Fruit fly (Drosophila melanogaster) whole organism, wandering third instar larva: Measurements from ENCODE around the gene CG14932.
A peak's percentile ranks its signal among the peaks of the same experiment; 100 is the strongest.

ENCODE experiments used
- Abd-B ChIP-seq: fragments of >200 bp; optimal IDR thresholded peaks from 2 replicates; lab custom pipeline; 2017; ENCODE audit warnings: missing biosample characterization, missing genetic modification characterization
- CG32264 ChIP-seq: fragments of 200-800 bp; sonication (Bioruptor generic); optimal IDR thresholded peaks from 2 replicates; lab custom pipeline; 2016; ENCODE audit warnings: missing biosample characterization, missing genetic modification characterization
- CG9705 ChIP-seq: fragments of 200-800 bp; sonication (Bioruptor generic); optimal IDR thresholded peaks from 2 replicates; lab custom pipeline; 2018; ENCODE audit warnings: missing biosample characterization, mild to moderate bottlenecking, missing genetic modification characterization
- CrebA ChIP-seq: fragments of 200-800 bp; sonication (Bioruptor generic); optimal IDR thresholded peaks from 2 replicates; lab custom pipeline; 2016; ENCODE audit warnings: missing biosample characterization, mild to moderate bottlenecking, missing genetic modification characterization, borderline replicate concordance
- Dfd ChIP-seq: fragments of >200 bp; optimal IDR thresholded peaks from 2 replicates; lab custom pipeline; 2017; ENCODE audit warnings: missing biosample characterization, missing genetic modification characterization
- Dif ChIP-seq: fragments of 200-275, 200-300 bp; sonication (Bioruptor generic); optimal IDR thresholded peaks from 2 replicates; lab custom pipeline; 2018; ENCODE audit warnings: missing biosample characterization, missing genetic modification characterization; ENCODE audit not compliant: partially characterized antibody
- GATAd ChIP-seq: sonication (Bioruptor generic); optimal IDR thresholded peaks from 2 replicates; lab custom pipeline; 2016; ENCODE audit warnings: missing biosample characterization, missing genetic modification characterization
- HLH106 ChIP-seq: fragments of 200-800 bp; optimal IDR thresholded peaks from 3 replicates; lab custom pipeline; 2019; ENCODE audit warnings: missing biosample characterization, mild to moderate bottlenecking, missing genetic modification characterization, moderate library complexity
- Hnf4 ChIP-seq: fragments of 200-800 bp; sonication (Bioruptor generic); optimal IDR thresholded peaks from 2 replicates; lab custom pipeline; 2016; ENCODE audit warnings: missing biosample characterization, mild to moderate bottlenecking, missing genetic modification characterization
- Hr78 ChIP-seq: fragments of >200 bp; optimal IDR thresholded peaks from 2 replicates; lab custom pipeline; 2017; ENCODE audit warnings: missing biosample characterization, missing genetic modification characterization
- Hr83 ChIP-seq: fragments of 200-300 bp; sonication (Bioruptor generic); optimal IDR thresholded peaks from 2 replicates; lab custom pipeline; 2016; ENCODE audit warnings: missing biosample characterization, mild to moderate bottlenecking, missing genetic modification characterization, moderate library complexity; ENCODE audit not compliant: poor library complexity, severe bottlenecking
- Jra ChIP-seq: sonication (Bioruptor generic); optimal IDR thresholded peaks from 2 replicates; lab custom pipeline; 2016; ENCODE audit warnings: missing biosample characterization, missing genetic modification characterization
- Mio ChIP-seq: sonication (Bioruptor generic); optimal IDR thresholded peaks from 2 replicates; lab custom pipeline; 2016; ENCODE audit warnings: missing biosample characterization, missing genetic modification characterization
- Myc ChIP-seq: fragments of >200 bp; optimal IDR thresholded peaks from 2 replicates; lab custom pipeline; 2017
- N ChIP-seq: fragments of >200 bp; optimal IDR thresholded peaks from 2 replicates; lab custom pipeline; 2018; ENCODE audit warnings: missing biosample characterization, missing external identifiers, missing genetic modification characterization
- OdsH ChIP-seq: fragments of 200-800 bp; sonication (Bioruptor generic); optimal IDR thresholded peaks from 2 replicates; lab custom pipeline; 2016; ENCODE audit warnings: missing biosample characterization, mild to moderate bottlenecking, missing genetic modification characterization
- Rel ChIP-seq, 2 experiments: fragments of 200-800 bp; sonication (Bioruptor generic) in 1 of 2; optimal IDR thresholded peaks; 2 replicates in 1 of 2; 3 replicates in 1 of 2; lab custom pipeline; 2016 to 2019; ENCODE audit warnings: mild to moderate bottlenecking in 2 of 2, missing biosample characterization in 2 of 2, missing genetic modification characterization in 2 of 2, moderate library complexity in 1 of 2
- Sp1 ChIP-seq: fragments of 200-800 bp; sonication (Bioruptor generic); optimal IDR thresholded peaks from 3 replicates; lab custom pipeline; 2019; ENCODE audit warnings: missing biosample characterization, mild to moderate bottlenecking, missing genetic modification characterization, moderate library complexity
- Vsx2 ChIP-seq: fragments of 200-300, 225-300 bp; sonication (Bioruptor generic); optimal IDR thresholded peaks from 2 replicates; lab custom pipeline; 2018; ENCODE audit warnings: missing biosample characterization, missing genetic modification characterization; ENCODE audit not compliant: partially characterized antibody
- br ChIP-seq: fragments of 200-800 bp; sonication (Bioruptor generic); optimal IDR thresholded peaks from 2 replicates; lab custom pipeline; 2016; ENCODE audit warnings: missing biosample characterization, missing genetic modification characterization
- brk ChIP-seq: fragments of 200-800 bp; sonication (Bioruptor generic); optimal IDR thresholded peaks from 2 replicates; lab custom pipeline; 2016; ENCODE audit warnings: missing biosample characterization, mild to moderate bottlenecking, missing genetic modification characterization
- dl ChIP-seq, 2 experiments: fragments of 175-275, 200-275 bp in 1 of 2; fragments of 200-275 bp in 1 of 2; sonication (Bioruptor generic); optimal IDR thresholded peaks; lab custom pipeline; 2018; ENCODE audit warnings: mild to moderate bottlenecking in 2 of 2, missing biosample characterization in 2 of 2, missing genetic modification characterization in 2 of 2, moderate library complexity in 2 of 2; ENCODE audit not compliant: partially characterized antibody in 2 of 2, insufficient read depth in 1 of 2
- dsf ChIP-seq: sonication (Bioruptor generic); optimal IDR thresholded peaks from 2 replicates; lab custom pipeline; 2016; ENCODE audit warnings: missing biosample characterization, missing genetic modification characterization, borderline replicate concordance
- ey ChIP-seq: fragments of 200-800 bp; sonication (Bioruptor generic); optimal IDR thresholded peaks from 2 replicates; lab custom pipeline; 2016; ENCODE audit warnings: missing biosample characterization, missing genetic modification characterization
- foxo ChIP-seq, 2 experiments: fragments of 200-800 bp; sonication (Bioruptor generic); optimal IDR thresholded peaks; 2 replicates in 1 of 2; 3 replicates in 1 of 2; lab custom pipeline; 2016 to 2017; ENCODE audit warnings: missing biosample characterization in 2 of 2, missing genetic modification characterization in 2 of 2
- fru ChIP-seq: fragments of 200-800 bp; sonication (Bioruptor generic); optimal IDR thresholded peaks from 3 replicates; lab custom pipeline; 2016; ENCODE audit warnings: missing biosample characterization, mild to moderate bottlenecking, missing genetic modification characterization
- h ChIP-seq: fragments of 200-800 bp; sonication (Bioruptor generic); optimal IDR thresholded peaks from 3 replicates; lab custom pipeline; 2016; ENCODE audit warnings: missing biosample characterization, mild to moderate bottlenecking, missing genetic modification characterization
- jim ChIP-seq: fragments of 175-275, 200-325 bp; sonication (Bioruptor generic); optimal IDR thresholded peaks from 2 replicates; lab custom pipeline; 2016; ENCODE audit warnings: missing biosample characterization, mild to moderate bottlenecking, missing genetic modification characterization
- lola ChIP-seq: fragments of >200 bp; optimal IDR thresholded peaks from 2 replicates; lab custom pipeline; 2017; ENCODE audit warnings: missing biosample characterization, missing genetic modification characterization
- pan ChIP-seq: fragments of >200 bp; optimal IDR thresholded peaks from 2 replicates; lab custom pipeline; 2017
- psq ChIP-seq: fragments of 200-800 bp; sonication (Bioruptor generic); optimal IDR thresholded peaks from 3 replicates; lab custom pipeline; 2017; ENCODE audit warnings: missing biosample characterization, mild to moderate bottlenecking, missing genetic modification characterization, moderate library complexity
- rgr ChIP-seq: fragments of 200-800 bp; sonication (Bioruptor generic); optimal IDR thresholded peaks from 3 replicates; lab custom pipeline; 2016; ENCODE audit warnings: missing biosample characterization, mild to moderate bottlenecking, missing genetic modification characterization
- sage ChIP-seq: fragments of 200-800 bp; sonication (Bioruptor generic); optimal IDR thresholded peaks from 2 replicates; lab custom pipeline; 2016; ENCODE audit warnings: missing biosample characterization, mild to moderate bottlenecking, missing genetic modification characterization
- sv ChIP-seq: fragments of 200-800 bp; sonication (Bioruptor generic); optimal IDR thresholded peaks from 3 replicates; lab custom pipeline; 2016; ENCODE audit warnings: missing biosample characterization, missing genetic modification characterization
- tai ChIP-seq: sonication (Bioruptor generic); optimal IDR thresholded peaks from 2 replicates; lab custom pipeline; 2016; ENCODE audit warnings: missing biosample characterization, missing genetic modification characterization
- usp ChIP-seq: fragments of >200 bp; optimal IDR thresholded peaks from 2 replicates; lab custom pipeline; 2017; ENCODE audit warnings: missing biosample characterization, missing genetic modification characterization
- woc ChIP-seq: sonication (Bioruptor generic); optimal IDR thresholded peaks from 2 replicates; lab custom pipeline; 2016; ENCODE audit warnings: missing biosample characterization, mild to moderate bottlenecking, missing genetic modification characterization

CG14932 gene

dm6 chr2L:11829277-11829676 lies 39.6 kb downstream of the CG14932 start, which contains the start of gene esc:
TSS of gene esc (minus strand) at chr2L:11829405.
- TF ChIP-seq sv (GFP tag; lab: Kevin White, UChicago) (no peak), Abd-B (no peak), GATAd (GFP tag; lab: Kevin White, UChicago) (no peak), Hr78 (no peak), Rel (GFP tag; optimal IDR thresholded peaks at IDR 0.05; lab: Kevin White, UChicago) (no peak), Rel (tag; optimal IDR thresholded peaks at IDR 0.05; lab: Kevin White, UChicago) (no peak), N (GFP tag; lab: Kevin White, UChicago) (no peak), Hr83 (GFP tag; lab: Kevin White, UChicago) (peak; percentile 68), Dfd (GFP tag; lab: Kevin White, UChicago) (no peak), dl (GFP tag; optimal IDR thresholded peaks at IDR 0.05; lab: Kevin White, UChicago; ENCODE audit: insufficient read depth in 1 of 2, partially characterized antibody in 2 of 2) (no peak), Mio (GFP tag; lab: Kevin White, UChicago) (no peak), fru (peak; percentile 3), CG32264 (GFP tag; lab: Kevin White, UChicago) (no peak), HLH106 (no peak), jim (GFP tag; lab: Kevin White, UChicago) (no peak), woc (GFP tag; lab: Kevin White, UChicago) (no peak), h (peak; percentile 32), CG9705 (no peak), lola (GFP tag; lab: Kevin White, UChicago) (no peak), brk (no peak), ey (GFP tag; lab: Kevin White, UChicago) (peak; percentile 15), Jra (GFP tag; lab: Kevin White, UChicago) (no peak), Vsx2 (GFP tag; lab: Kevin White, UChicago) (no peak), OdsH (GFP tag; lab: Kevin White, UChicago) (no peak), rgr (GFP tag; lab: Kevin White, UChicago) (no peak), pan (no peak), tai (GFP tag; lab: Kevin White, UChicago) (no peak), sage (GFP tag; lab: Kevin White, UChicago) (no peak), usp (GFP tag; lab: Kevin White, UChicago) (no peak), Myc (no peak), psq (GFP tag; lab: Kevin White, UChicago) (no peak), foxo (GFP tag; optimal IDR thresholded peaks at IDR 0.05; lab: Kevin White, UChicago) (peak in 1 of 2 experiments; percentile 58), Hnf4 (GFP tag; lab: Kevin White, UChicago) (no peak), dsf (GFP tag; lab: Kevin White, UChicago) (no peak), Sp1 (GFP tag; lab: Kevin White, UChicago) (no peak), br (GFP tag; lab: Kevin White, UChicago) (no peak), Dif (GFP tag; lab: Kevin White, UChicago) (no peak), CrebA (GFP tag; lab: Kevin White, UChicago) (no peak)
- TF ChIP-seq, all 38 proteins: peak for 5

DNA sequence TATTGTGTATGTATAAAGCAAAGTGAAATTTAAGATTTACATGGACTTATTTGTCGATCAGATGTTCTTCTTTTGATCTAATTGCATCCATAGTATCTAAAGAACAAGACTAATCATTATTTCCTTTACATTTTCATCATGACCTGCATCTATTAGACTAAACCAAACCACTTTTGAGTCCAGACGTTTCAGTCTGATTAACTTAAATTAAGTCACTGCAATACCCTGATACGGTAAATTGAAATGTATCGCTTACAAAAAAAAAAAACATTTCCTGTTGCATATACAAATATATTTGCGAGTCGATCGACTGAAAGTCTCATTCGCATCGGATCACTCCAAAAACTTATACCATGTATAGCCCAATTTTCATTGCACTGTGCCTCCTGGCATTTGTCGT lies 44.1 kb downstream of the CG14932 start, which contains the start of gene CG45011:
Gene CG45011 (plus strand): TSS at position 301 of the 400 bp plus-strand sequence.
- no peak for TF ChIP-seq rgr (GFP tag; lab: Kevin White, UChicago)
- TF ChIP-seq woc (GFP tag; lab: Kevin White, UChicago) = no peak
- no peak for TF ChIP-seq sv (GFP tag; lab: Kevin White, UChicago)
- TF ChIP-seq CG32264 (GFP tag; lab: Kevin White, UChicago) = no peak
- TF ChIP-seq Hnf4 (GFP tag; lab: Kevin White, UChicago) = no peak
- TF ChIP-seq br (GFP tag; lab: Kevin White, UChicago) = no peak
- no peak for TF ChIP-seq Rel (GFP tag; optimal IDR thresholded peaks at IDR 0.05; lab: Kevin White, UChicago)
- no peak for TF ChIP-seq Rel (tag; optimal IDR thresholded peaks at IDR 0.05; lab: Kevin White, UChicago)
- TF ChIP-seq fru = no peak
- no peak for TF ChIP-seq CrebA (GFP tag; lab: Kevin White, UChicago)
- TF ChIP-seq Vsx2 (GFP tag; lab: Kevin White, UChicago) = no peak
- no peak for TF ChIP-seq jim (GFP tag; lab: Kevin White, UChicago)
- no peak for TF ChIP-seq CG9705
- no peak for TF ChIP-seq brk
- TF ChIP-seq, all 38 proteins: peak for 0
